Fruit fly (Drosophila melanogaster) whole organism, embryonic: ENCODE data around the gene BCL7-like.

Experiments
- CG10274 ChIP-seq: fragments of 200-800 bp; sonication (Bioruptor generic); optimal IDR thresholded peaks from 3 replicates; lab custom pipeline; 2017; ENCODE audit warnings: missing biosample characterization, mild to moderate bottlenecking, missing genetic modification characterization
- CG10366 ChIP-seq: fragments of 200-800 bp; sonication (Bioruptor generic); IDR thresholded peaks from 2 replicates; pipeline ENCODE4 v1.3.6; 2022; ENCODE audit warnings: missing biosample characterization, missing genetic modification characterization
- CG10565 ChIP-seq: fragments of 200-800 bp; sonication (Bioruptor generic); optimal IDR thresholded peaks from 3 replicates; lab custom pipeline; 2016; ENCODE audit warnings: missing biosample characterization, mild to moderate bottlenecking, missing genetic modification characterization
- CG11093 ChIP-seq: fragments of 200-800 bp; sonication (Bioruptor generic); IDR thresholded peaks from 3 replicates; pipeline ENCODE4 v1.3.6; 2022; ENCODE audit warnings: missing biosample characterization, missing genetic modification characterization
- CG11456 ChIP-seq: fragments of 200-800 bp; sonication (Bioruptor generic); IDR thresholded peaks from 3 replicates; pipeline ENCODE4 v1.3.6; 2022; ENCODE audit warnings: missing biosample characterization, missing genetic modification characterization
- CG12299 ChIP-seq: fragments of 200-800 bp; sonication (Bioruptor generic); optimal IDR thresholded peaks from 2 replicates; lab custom pipeline; 2018; ENCODE audit warnings: missing biosample characterization, mild to moderate bottlenecking, missing genetic modification characterization
- CG15011 ChIP-seq: fragments of 200-800 bp; sonication (Bioruptor generic); optimal IDR thresholded peaks from 3 replicates; lab custom pipeline; 2018; ENCODE audit warnings: missing biosample characterization, mild to moderate bottlenecking, missing genetic modification characterization
- CG1647 ChIP-seq: fragments of 200-800 bp; sonication (Bioruptor generic); optimal IDR thresholded peaks from 3 replicates; lab custom pipeline; 2016; ENCODE audit warnings: missing biosample characterization, missing genetic modification characterization
- CG16779 ChIP-seq: fragments of 200-800 bp; sonication (Bioruptor generic); IDR thresholded peaks from 2 replicates; pipeline ENCODE4 v1.3.6; 2022; ENCODE audit warnings: missing biosample characterization, missing genetic modification characterization
- CG2120 ChIP-seq: fragments of 200-800 bp; sonication (Bioruptor generic); optimal IDR thresholded peaks from 3 replicates; lab custom pipeline; 2016; ENCODE audit warnings: missing biosample characterization, missing genetic modification characterization
- CG31224 ChIP-seq: fragments of 200-800 bp; sonication (Bioruptor generic); IDR thresholded peaks from 2 replicates; pipeline ENCODE4 v1.3.6; 2022; ENCODE audit warnings: missing biosample characterization, missing genetic modification characterization
- CG31441 ChIP-seq: fragments of 200-800 bp; sonication (Bioruptor generic); IDR thresholded peaks from 2 replicates; pipeline ENCODE4 v1.3.6; 2022; ENCODE audit warnings: missing biosample characterization, missing genetic modification characterization
- CG34224 ChIP-seq: fragments of 200-800 bp; sonication (Bioruptor generic); IDR thresholded peaks from 3 replicates; pipeline ENCODE4 v1.3.6; 2022; ENCODE audit warnings: missing biosample characterization, missing genetic modification characterization; ENCODE audit not compliant: partially characterized antibody
- CG34376 ChIP-seq: fragments of 200-800 bp; sonication (Bioruptor generic); optimal IDR thresholded peaks from 2 replicates; lab custom pipeline; 2018; ENCODE audit warnings: missing biosample characterization, mild to moderate bottlenecking, missing genetic modification characterization
- CG4328 ChIP-seq: fragments of 200-800 bp; sonication (Bioruptor generic); optimal IDR thresholded peaks from 3 replicates; lab custom pipeline; 2017; ENCODE audit warnings: missing biosample characterization, missing genetic modification reagents, missing genetic modification characterization
- Drgx ChIP-seq: fragments of 200-800 bp; sonication (Bioruptor generic); IDR thresholded peaks from 2 replicates; pipeline ENCODE4 v1.3.6; 2022; ENCODE audit warnings: missing biosample characterization, missing genetic modification characterization
- Fer1 ChIP-seq: fragments of 200-800 bp; sonication (Bioruptor generic); optimal IDR thresholded peaks from 2 replicates; lab custom pipeline; 2017; ENCODE audit warnings: missing biosample characterization, mild to moderate bottlenecking, missing genetic modification characterization
- Fer3 ChIP-seq: fragments of 200-800 bp; sonication (Bioruptor generic); optimal IDR thresholded peaks from 2 replicates; lab custom pipeline; 2018; ENCODE audit warnings: missing biosample characterization, mild to moderate bottlenecking, missing genetic modification characterization, moderate library complexity
- HLH4C ChIP-seq: fragments of 200-800 bp; sonication (Bioruptor generic); IDR thresholded peaks from 3 replicates; pipeline ENCODE4 v1.3.6; 2022; ENCODE audit warnings: missing biosample characterization, missing genetic modification characterization; ENCODE audit not compliant: partially characterized antibody
- Hmr ChIP-seq: fragments of 200-800 bp; sonication (Bioruptor generic); optimal IDR thresholded peaks from 3 replicates; lab custom pipeline; 2017; ENCODE audit warnings: mild to moderate bottlenecking, missing biosample characterization, missing genetic modification reagents, missing genetic modification characterization
- Neu2 ChIP-seq: fragments of 200-800 bp; sonication (Bioruptor generic); optimal IDR thresholded peaks from 3 replicates; lab custom pipeline; 2016; ENCODE audit warnings: missing biosample characterization, missing genetic modification characterization, borderline replicate concordance
- Nf-YC ChIP-seq: fragments of 200-800 bp; optimal IDR thresholded peaks from 3 replicates; lab custom pipeline; 2019; ENCODE audit warnings: missing biosample characterization, mild to moderate bottlenecking, missing genetic modification characterization, moderate library complexity
- ash1 ChIP-seq: fragments of 200-800 bp; sonication (Bioruptor generic); optimal IDR thresholded peaks from 2 replicates; lab custom pipeline; 2018; ENCODE audit warnings: missing biosample characterization, mild to moderate bottlenecking, missing genetic modification characterization
- bigmax ChIP-seq: fragments of 200-800 bp; sonication (Bioruptor generic); optimal IDR thresholded peaks from 2 replicates; lab custom pipeline; 2018; ENCODE audit warnings: missing biosample characterization, mild to moderate bottlenecking, missing genetic modification characterization
- br ChIP-seq: fragments of >200 bp; optimal IDR thresholded peaks from 2 replicates; lab custom pipeline; 2017
- bsh ChIP-seq, 2 experiments: fragments of 200-800 bp; sonication (Bioruptor generic); optimal IDR thresholded peaks; 2 replicates each; lab custom pipeline; 2017 to 2018; ENCODE audit warnings: mild to moderate bottlenecking in 2 of 2, missing biosample characterization in 2 of 2, missing genetic modification characterization in 2 of 2, moderate library complexity in 1 of 2
- exex ChIP-seq: fragments of 200-800 bp; sonication (Bioruptor generic); optimal IDR thresholded peaks from 4 replicates; lab custom pipeline; 2018; ENCODE audit warnings: missing biosample characterization, mild to moderate bottlenecking, missing genetic modification characterization, moderate library complexity
- odd ChIP-seq: fragments of 200-800 bp; sonication (Bioruptor generic); optimal IDR thresholded peaks from 2 replicates; lab custom pipeline; 2017; ENCODE audit warnings: missing biosample characterization, mild to moderate bottlenecking, missing genetic modification characterization
- sisA ChIP-seq: fragments of 200-800 bp; sonication (Bioruptor generic); IDR thresholded peaks from 2 replicates; pipeline ENCODE4 v1.3.6; 2022; ENCODE audit warnings: missing biosample characterization, missing genetic modification characterization

Gene BCL7-like

dm6 chrX:9399810-9400209 is 43.4 kb downstream of the BCL7-like start (continued):
- TF ChIP-seq CG31224 (GFP tag; lab: Robert Waterston, UW) (no peak), Hmr (GFP tag; lab: Kevin White, UChicago) (no peak), CG10565 (GFP tag; lab: Kevin White, UChicago) (no peak), Fer1 (GFP tag; lab: Kevin White, UChicago) (no peak), CG12299 (tag; lab: Kevin White, UChicago) (no peak), Nf-YC (tag; lab: Kevin White, UChicago) (no peak), CG10274 (GFP tag; lab: Kevin White, UChicago) (no peak), CG31441 (no peak), exex (no peak), Fer3 (tag; lab: Kevin White, UChicago) (no peak), CG34376 (no peak), bigmax (GFP tag; lab: Kevin White, UChicago) (no peak), CG10366 (GFP tag; lab: Robert Waterston, UW) (no peak; the same call in 1 of the 2 replicates), Neu2 (GFP tag; lab: Kevin White, UChicago) (no peak), HLH4C (GFP tag; lab: Robert Waterston, UW) (no peak), bsh (GFP tag; optimal IDR thresholded peaks at IDR 0.05; lab: Kevin White, UChicago) (peak in 1 of 2 experiments; percentile 7), CG11093 (GFP tag; lab: Robert Waterston, UW) (no peak), CG2120 (GFP tag; lab: Kevin White, UChicago) (peak; percentile 18), br (lab: Kevin White, UChicago) (no peak), CG16779 (no peak), ash1 (GFP tag; lab: Kevin White, UChicago) (no peak), CG34224 (GFP tag; lab: Robert Waterston, UW) (no peak), odd (GFP tag; lab: Kevin White, UChicago) (no peak), CG4328 (GFP tag; lab: Kevin White, UChicago) (no peak), CG1647 (GFP tag; lab: Kevin White, UChicago) (no peak)
- TF ChIP-seq, all 482 proteins: peak for 28

- TF ChIP-seq CG11456 (GFP tag; lab: Robert Waterston, UW) (no peak), CG15011 (GFP tag; lab: Kevin White, UChicago) (no peak), Drgx (GFP tag; lab: Robert Waterston, UW) (peak; percentile 57; the same call in 1 of the 2 replicates), sisA (GFP tag; lab: Robert Waterston, UW) (0 out of 2 replicates have a peak, but pooled peaks have one; percentile 19)
- TF ChIP-seq, all 482 proteins: peak for 2
Measured at dm6 chrX:9401053-9401452, 44.6 kb downstream of the BCL7-like start.
